Worm (Caenorhabditis elegans) whole organism, late embryonic: Measurements from ENCODE around the gene W08F4.3.

Experiments used
- C08G9.2 ChIP-seq: sonication (generic microtip); optimal IDR thresholded peaks from 2 replicates; lab custom pipeline; 2016; ENCODE audit warnings: mild to moderate bottlenecking, missing genetic modification characterization, moderate library complexity, missing compliant biosample characterization
- C38D4.7 ChIP-seq: fragments of 200-800 bp; sonication (Bioruptor generic); optimal IDR thresholded peaks from 2 replicates; lab custom pipeline; 2018; ENCODE audit warnings: mild to moderate bottlenecking, missing genetic modification characterization, moderate library complexity, missing compliant biosample characterization
- F13H6.1 ChIP-seq: sonication (generic microtip); optimal IDR thresholded peaks from 2 replicates; lab custom pipeline; 2016; ENCODE audit warnings: missing genetic modification characterization, missing compliant biosample characterization
- K02D7.2 ChIP-seq: sonication (generic microtip); optimal IDR thresholded peaks from 2 replicates; lab custom pipeline; 2017; ENCODE audit warnings: mild to moderate bottlenecking, missing genetic modification characterization, missing compliant biosample characterization
- ahr-1 ChIP-seq: sonication (generic microtip); optimal IDR thresholded peaks from 2 replicates; lab custom pipeline; 2016; ENCODE audit warnings: missing genetic modification characterization, missing compliant biosample characterization
- ceh-22 ChIP-seq: sonication (generic microtip); optimal IDR thresholded peaks from 2 replicates; lab custom pipeline; 2017; ENCODE audit warnings: missing biosample characterization, missing genetic modification characterization
- ceh-24 ChIP-seq: sonication (generic microtip); optimal IDR thresholded peaks from 2 replicates; lab custom pipeline; 2016; ENCODE audit warnings: mild to moderate bottlenecking, missing genetic modification characterization, missing compliant biosample characterization
- ceh-30 ChIP-seq: fragments of 150-350 bp; optimal IDR thresholded peaks from 2 replicates; lab custom pipeline; 2014; ENCODE audit warnings: missing biosample characterization, missing genetic modification characterization
- ceh-45 ChIP-seq: fragments of 200-800 bp; sonication (Bioruptor generic); IDR thresholded peaks from 2 replicates; pipeline ENCODE4 v1.3.6; 2022; ENCODE audit warnings: missing genetic modification reagents, missing genetic modification characterization, missing compliant biosample characterization
- dve-1 ChIP-seq: sonication (generic microtip); optimal IDR thresholded peaks from 2 replicates; lab custom pipeline; 2017; ENCODE audit warnings: antibody characterized with exemption, mild to moderate bottlenecking, missing genetic modification characterization, missing compliant biosample characterization
- ets-4 ChIP-seq: sonication (generic microtip); optimal IDR thresholded peaks from 2 replicates; lab custom pipeline; 2016; ENCODE audit warnings: missing genetic modification characterization, missing compliant biosample characterization
- eyg-1 ChIP-seq: sonication (generic microtip); optimal IDR thresholded peaks from 2 replicates; lab custom pipeline; 2016; ENCODE audit warnings: missing genotype, missing genetic modification characterization, missing compliant biosample characterization
- fax-1 ChIP-seq: sonication (generic microtip); optimal IDR thresholded peaks from 2 replicates; lab custom pipeline; 2016; ENCODE audit warnings: missing genotype, missing genetic modification characterization, missing compliant biosample characterization
- fkh-10 ChIP-seq: fragments of 150-350 bp; optimal IDR thresholded peaks from 2 replicates; lab custom pipeline; 2014; ENCODE audit warnings: missing biosample characterization, missing genetic modification reagents, missing genetic modification characterization
- fkh-6 ChIP-seq: sonication (generic microtip); optimal IDR thresholded peaks from 2 replicates; lab custom pipeline; 2016; ENCODE audit warnings: missing genetic modification characterization, missing compliant biosample characterization
- hlh-15 ChIP-seq: sonication (generic microtip); optimal IDR thresholded peaks from 2 replicates; lab custom pipeline; 2016; ENCODE audit warnings: missing genetic modification characterization, missing compliant biosample characterization
- hlh-30 ChIP-seq: sonication (generic microtip); optimal IDR thresholded peaks from 2 replicates; lab custom pipeline; 2017; ENCODE audit warnings: antibody characterized with exemption, missing genetic modification characterization, missing compliant biosample characterization; ENCODE audit not compliant: insufficient read depth
- hlh-6 ChIP-seq: sonication (generic microtip); optimal IDR thresholded peaks from 2 replicates; lab custom pipeline; 2016; ENCODE audit warnings: missing genotype, missing genetic modification characterization, missing compliant biosample characterization
- lim-6 ChIP-seq: sonication (generic microtip); optimal IDR thresholded peaks from 2 replicates; lab custom pipeline; 2016; ENCODE audit warnings: missing genetic modification characterization, missing compliant biosample characterization
- lin-11 ChIP-seq: fragments of 200-800 bp; sonication (Bioruptor generic); optimal IDR thresholded peaks from 2 replicates; lab custom pipeline; 2018; ENCODE audit warnings: mild to moderate bottlenecking, missing genetic modification characterization, missing compliant biosample characterization
- mec-3 ChIP-seq: sonication (generic microtip); optimal IDR thresholded peaks from 2 replicates; lab custom pipeline; 2016; ENCODE audit warnings: borderline replicate concordance, missing genetic modification characterization, missing compliant biosample characterization
- nfya-1 ChIP-seq: sonication (generic microtip); optimal IDR thresholded peaks from 2 replicates; lab custom pipeline; 2017; ENCODE audit warnings: missing genetic modification characterization, mild to moderate bottlenecking, missing compliant biosample characterization, antibody characterized with exemption, moderate library complexity
- nhr-11 ChIP-seq: fragments of 150-350 bp; optimal IDR thresholded peaks from 2 replicates; lab custom pipeline; 2014; ENCODE audit warnings: missing biosample characterization, missing genetic modification characterization
- pag-3 ChIP-seq: sonication (generic microtip); optimal IDR thresholded peaks from 2 replicates; lab custom pipeline; 2016; ENCODE audit warnings: missing compliant biosample characterization, missing genetic modification characterization, borderline replicate concordance
- pat-9 ChIP-seq: fragments of 200-800 bp; sonication (Bioruptor generic); optimal IDR thresholded peaks from 2 replicates; lab custom pipeline; 2018; ENCODE audit warnings: mild to moderate bottlenecking, missing genetic modification characterization, moderate library complexity, missing compliant biosample characterization
- pax-1 ChIP-seq: fragments of 150-350 bp; optimal IDR thresholded peaks from 2 replicates; lab custom pipeline; 2014; ENCODE audit warnings: missing biosample characterization, missing genetic modification characterization
- pros-1 ChIP-seq: fragments of 150-350 bp; optimal IDR thresholded peaks from 2 replicates; lab custom pipeline; 2014; ENCODE audit warnings: missing biosample characterization, missing genetic modification reagents, missing genetic modification characterization
- ref-2 ChIP-seq: sonication (generic microtip); optimal IDR thresholded peaks from 2 replicates; lab custom pipeline; 2016; ENCODE audit warnings: missing genetic modification characterization, missing compliant biosample characterization
- sdc-2 ChIP-seq: sonication (generic microtip); optimal IDR thresholded peaks from 2 replicates; lab custom pipeline; 2016; ENCODE audit warnings: missing genotype, missing genetic modification characterization, missing compliant biosample characterization
- sox-2 ChIP-seq: fragments of 200-800 bp; sonication (Bioruptor generic); IDR thresholded peaks from 2 replicates; pipeline ENCODE4 v1.3.6; 2022; ENCODE audit warnings: missing genetic modification reagents, missing genetic modification characterization, missing compliant biosample characterization
- sox-4 ChIP-seq: sonication (generic microtip); optimal IDR thresholded peaks from 2 replicates; lab custom pipeline; 2017; ENCODE audit warnings: mild to moderate bottlenecking, missing genetic modification characterization, inconsistent platforms, missing compliant biosample characterization
- syd-9 ChIP-seq: sonication (generic microtip); optimal IDR thresholded peaks from 2 replicates; lab custom pipeline; 2016; ENCODE audit warnings: mild to moderate bottlenecking, missing genetic modification characterization, moderate library complexity, missing compliant biosample characterization
- tbx-2 ChIP-seq: sonication (generic microtip); optimal IDR thresholded peaks from 2 replicates; lab custom pipeline; 2016; ENCODE audit warnings: missing genetic modification characterization, missing compliant biosample characterization
- unc-3 ChIP-seq, 2 experiments: fragments of 200-800 bp in 1 of 2; sonication (Bioruptor generic) in 1 of 2; sonication (generic microtip) in 1 of 2; conservative IDR thresholded peaks in 1 of 2; optimal IDR thresholded peaks in 1 of 2; 2 replicates each; pipeline versions ENCODE4 v1.3.6 to Lab custom; 2016 to 2022; ENCODE audit warnings: missing compliant biosample characterization in 2 of 2, missing genetic modification characterization in 2 of 2, missing genetic modification reagents in 1 of 2
- unc-55 ChIP-seq: sonication (generic microtip); optimal IDR thresholded peaks from 2 replicates; lab custom pipeline; 2017; ENCODE audit warnings: missing biosample characterization, missing genetic modification reagents, missing genetic modification characterization
- zip-5 ChIP-seq: sonication (generic microtip); optimal IDR thresholded peaks from 2 replicates; lab custom pipeline; 2016; ENCODE audit warnings: missing genetic modification characterization, missing compliant biosample characterization

Gene W08F4.3

ce11 chrII:578803-579202 is 1.6 kb upstream of the W08F4.3 start:
- TF ChIP-seq pros-1 (tag; lab: Kevin White, UChicago) (no peak), hlh-15 (tag; lab: Kevin White, UChicago) (no peak)
- TF ChIP-seq, all 69 proteins: peak for 0

- TF ChIP-seq nfya-1 (no peak), C08G9.2 (tag; lab: Kevin White, UChicago) (no peak), dve-1 (tag; lab: Kevin White, UChicago) (no peak), K02D7.2 (tag; lab: Kevin White, UChicago) (no peak), pat-9 (tag; lab: Kevin White, UChicago) (no peak), sox-2 (GFP tag; lab: Robert Waterston, UW) (no peak), eyg-1 (tag; lab: Kevin White, UChicago) (no peak), tbx-2 (tag; lab: Kevin White, UChicago) (no peak), pag-3 (tag; lab: Kevin White, UChicago) (no peak), unc-55 (GFP tag; lab: Kevin White, UChicago) (no peak), hlh-30 (tag; lab: Kevin White, UChicago) (no peak), mec-3 (tag; lab: Kevin White, UChicago) (no peak)
Observed at ce11 chrII:581983-582382, 1.6 kb downstream of the W08F4.3 start.

ce11 chrII:582649-583048 is 2.2 kb downstream of the W08F4.3 start, which contains the start of gene fbxb-14:
TSS of gene fbxb-14 (minus strand) at chrII:582749.
- TF ChIP-seq ceh-45 (GFP tag; lab: Robert Waterston, UW) (no peak), mec-3 (tag; lab: Kevin White, UChicago) (no peak), F13H6.1 (tag; lab: Kevin White, UChicago) (no peak), ahr-1 (tag; lab: Kevin White, UChicago) (no peak), nhr-11 (tag; lab: Kevin White, UChicago) (no peak), lim-6 (tag; lab: Kevin White, UChicago) (no peak), fkh-6 (tag; lab: Kevin White, UChicago) (no peak), pax-1 (no peak), pag-3 (tag; lab: Kevin White, UChicago) (no peak), fax-1 (tag; lab: Kevin White, UChicago) (no peak), lin-11 (no peak), ceh-24 (no peak), ets-4 (no peak), ref-2 (tag; lab: Kevin White, UChicago) (no peak), C38D4.7 (GFP tag; lab: Kevin White, UChicago) (no peak), K02D7.2 (tag; lab: Kevin White, UChicago) (no peak)
- TF ChIP-seq, all 69 proteins: peak for 0

- no peak for TF ChIP-seq fkh-10
Observed at ce11 chrII:584321-584848, 4.0 kb downstream of the W08F4.3 start, which contains the start of the genes W08F4.12 and W08F4.13. TSS of gene W08F4.12 (minus strand) at chrII:584421. TSS of gene W08F4.13 (plus strand) at chrII:584798.

ce11 chrII:587533-587932 is 7.1 kb downstream of the W08F4.3 start, which contains the start of gene fbxb-34:
TSS of gene fbxb-34 (plus strand) at chrII:587833.
- no peak for TF ChIP-seq unc-3 (GFP tag; conservative IDR thresholded peaks at IDR 0.05; lab: Robert Waterston, UW)
- TF ChIP-seq unc-3 (tag; optimal IDR thresholded peaks at IDR 0.05; lab: Kevin White, UChicago) = no peak
- TF ChIP-seq F13H6.1 (tag; lab: Kevin White, UChicago) = no peak

- TF ChIP-seq sox-4 (tag; lab: Kevin White, UChicago) = no peak
- TF ChIP-seq ref-2 (tag; lab: Kevin White, UChicago) = no peak
- no peak for TF ChIP-seq zip-5 (tag; lab: Kevin White, UChicago)
- TF ChIP-seq fkh-10 = no peak
- TF ChIP-seq sdc-2 (tag; lab: Kevin White, UChicago) = no peak
- no peak for TF ChIP-seq pros-1 (tag; lab: Kevin White, UChicago)
- TF ChIP-seq hlh-6 (tag; lab: Kevin White, UChicago) = no peak
- no peak for TF ChIP-seq ceh-30
- TF ChIP-seq syd-9 = no peak
- TF ChIP-seq ceh-22 (tag; lab: Kevin White, UChicago) = no peak
Observed at ce11 chrII:591110-591509, 10.7 kb downstream of the W08F4.3 start, which contains the start of gene W08F4.10. TSS of gene W08F4.10 (minus strand) at chrII:591210.
